Worm (Caenorhabditis elegans) whole organism, L4 larva: Measurements from ENCODE around the gene dhs-20.
A peak's percentile ranks its signal among the peaks of the same experiment; 100 is the strongest.

Source experiments
- F10B5.3 ChIP-seq: sonication (generic microtip); optimal IDR thresholded peaks from 2 replicates; lab custom pipeline; 2016; ENCODE audit warnings: mild to moderate bottlenecking, missing genetic modification characterization, missing compliant biosample characterization
- F37D6.2 ChIP-seq: sonication (generic microtip); optimal IDR thresholded peaks from 2 replicates; lab custom pipeline; 2016; ENCODE audit warnings: mild to moderate bottlenecking, missing genetic modification characterization, missing compliant biosample characterization
- T26A8.4 ChIP-seq: fragments of 200-800 bp; sonication (Bioruptor generic); IDR thresholded peaks from 2 replicates; pipeline ENCODE4 v1.3.6; 2022; ENCODE audit warnings: missing genetic modification characterization, missing compliant biosample characterization
- Y105C5A.15 ChIP-seq: fragments of 200-800 bp; sonication (Bioruptor generic); IDR thresholded peaks from 2 replicates; pipeline ENCODE4 v1.3.6; 2022; ENCODE audit warnings: missing genetic modification characterization, missing compliant biosample characterization
- Y48G9A.11 ChIP-seq: fragments of 200-800 bp; sonication (Bioruptor generic); IDR thresholded peaks from 2 replicates; pipeline ENCODE4 v1.3.6; 2022; ENCODE audit warnings: missing genetic modification reagents, missing genetic modification characterization, missing compliant biosample characterization
- Y5F2A.4 ChIP-seq: fragments of 200-800 bp; sonication (Bioruptor generic); optimal IDR thresholded peaks from 2 replicates; lab custom pipeline; 2018; ENCODE audit warnings: mild to moderate bottlenecking, missing genetic modification characterization, missing compliant biosample characterization
- Y75B8A.6 ChIP-seq: fragments of 200-800 bp; sonication (Bioruptor generic); IDR thresholded peaks from 2 replicates; pipeline ENCODE4 v1.3.6; 2022; ENCODE audit warnings: missing genetic modification reagents, missing genetic modification characterization, missing compliant biosample characterization
- aly-2 ChIP-seq: sonication (generic microtip); optimal IDR thresholded peaks from 2 replicates; lab custom pipeline; 2018; ENCODE audit warnings: missing biosample characterization, missing genetic modification characterization
- ama-1 ChIP-seq: fragments of 150-350 bp; optimal IDR thresholded peaks from 2 replicates; lab custom pipeline; 2014; ENCODE audit warnings: inconsistent platforms, mixed read lengths
- ceh-20 ChIP-seq: fragments of 200-800 bp; sonication (Bioruptor generic); IDR thresholded peaks from 2 replicates; pipeline ENCODE4 v1.3.6; 2022; ENCODE audit warnings: missing genetic modification reagents, missing genetic modification characterization, missing compliant biosample characterization
- ceh-62 ChIP-seq: sonication (generic microtip); optimal IDR thresholded peaks from 2 replicates; lab custom pipeline; 2017; ENCODE audit warnings: missing biosample characterization, missing genetic modification characterization
- ces-1 ChIP-seq: fragments of 150-350 bp; sonication (generic microtip); optimal IDR thresholded peaks from 4 replicates; lab custom pipeline; 2014; ENCODE audit warnings: missing biosample characterization, missing genetic modification reagents, missing genetic modification characterization
- daf-19 ChIP-seq: fragments of 200-800 bp; sonication (Bioruptor generic); conservative IDR thresholded peaks from 2 replicates; pipeline ENCODE4 v1.3.6; 2022; ENCODE audit warnings: missing genetic modification characterization, missing compliant biosample characterization
- dmd-6 ChIP-seq: fragments of 200-800 bp; sonication (Bioruptor generic); IDR thresholded peaks from 2 replicates; pipeline ENCODE4 v1.3.6; 2022; ENCODE audit warnings: missing genetic modification reagents, missing genetic modification characterization, missing compliant biosample characterization
- dmd-9 ChIP-seq: fragments of 200-800 bp; sonication (Bioruptor generic); IDR thresholded peaks from 2 replicates; pipeline ENCODE4 v1.3.6; 2022; ENCODE audit warnings: missing genetic modification reagents, missing genetic modification characterization, missing compliant biosample characterization
- dpl-1 ChIP-seq: fragments of 150-350 bp; optimal IDR thresholded peaks from 2 replicates; lab custom pipeline; 2014; ENCODE audit warnings: missing biosample characterization, missing genetic modification reagents, missing genetic modification characterization
- duxl-1 ChIP-seq: sonication (generic microtip); optimal IDR thresholded peaks from 2 replicates; lab custom pipeline; 2016; ENCODE audit warnings: mild to moderate bottlenecking, missing genetic modification characterization, moderate library complexity, missing compliant biosample characterization; ENCODE audit not compliant: poor library complexity
- egl-43 ChIP-seq: fragments of 200-800 bp; sonication (Bioruptor generic); IDR thresholded peaks from 2 replicates; pipeline ENCODE4 v1.3.6; 2022; ENCODE audit warnings: missing genetic modification reagents, missing genetic modification characterization, missing compliant biosample characterization
- fos-1 ChIP-seq: fragments of 150-350 bp; optimal IDR thresholded peaks from 2 replicates; lab custom pipeline; 2014; ENCODE audit warnings: missing biosample characterization, missing genetic modification characterization
- hif-1 ChIP-seq, 2 experiments: sonication (generic microtip); optimal IDR thresholded peaks; 2 replicates each; lab custom pipeline; 2016 to 2017; ENCODE audit warnings: missing compliant biosample characterization in 2 of 2, missing genetic modification characterization in 2 of 2, missing genetic modification reagents in 2 of 2, missing genotype in 2 of 2, mild to moderate bottlenecking in 1 of 2
- hlh-11 ChIP-seq: fragments of 200-800 bp; sonication (Bioruptor generic); optimal IDR thresholded peaks from 2 replicates; lab custom pipeline; 2018; ENCODE audit warnings: mild to moderate bottlenecking, missing genetic modification characterization, missing compliant biosample characterization
- hmg-1.1 ChIP-seq: fragments of 200-800 bp; sonication (Bioruptor generic); IDR thresholded peaks from 2 replicates; pipeline ENCODE4 v1.3.6; 2022; ENCODE audit warnings: missing genetic modification reagents, missing genetic modification characterization, missing compliant biosample characterization
- lim-7 ChIP-seq: fragments of 200-800 bp; sonication (Bioruptor generic); IDR thresholded peaks from 2 replicates; pipeline ENCODE4 v1.3.6; 2022; ENCODE audit warnings: missing genetic modification characterization, missing compliant biosample characterization
- lin-1 ChIP-seq: fragments of 200-800 bp; sonication (Bioruptor generic); IDR thresholded peaks from 2 replicates; pipeline ENCODE4 v1.3.6; 2022; ENCODE audit warnings: missing genetic modification reagents, missing genetic modification characterization, missing compliant biosample characterization
- lin-15B ChIP-seq: fragments of 150-350 bp; sonication (generic microtip); optimal IDR thresholded peaks from 3 replicates; lab custom pipeline; 2014; ENCODE audit warnings: missing biosample characterization, missing genetic modification characterization
- lin-38 ChIP-seq: fragments of 200-800 bp; sonication (Bioruptor generic); IDR thresholded peaks from 2 replicates; pipeline ENCODE4 v1.3.6; 2022; ENCODE audit warnings: missing genetic modification reagents, missing genetic modification characterization, missing compliant biosample characterization
- lin-39 ChIP-seq: fragments of 150-350 bp; optimal IDR thresholded peaks from 2 replicates; lab custom pipeline; 2014; ENCODE audit warnings: missing biosample characterization, missing genetic modification reagents, missing genetic modification characterization
- lsy-2 ChIP-seq, 2 experiments: fragments of 150-350 bp in 1 of 2; sonication (generic microtip) in 1 of 2; optimal IDR thresholded peaks; 2 replicates each; lab custom pipeline; 2014 to 2017; ENCODE audit warnings: missing biosample characterization in 2 of 2, missing genetic modification characterization in 2 of 2
- madf-9 ChIP-seq: fragments of 200-800 bp; sonication (Bioruptor generic); conservative IDR thresholded peaks from 2 replicates; pipeline ENCODE4 v1.3.6; 2022; ENCODE audit warnings: missing genetic modification reagents, missing genetic modification characterization, missing compliant biosample characterization
- mes-2 ChIP-seq: sonication (generic microtip); optimal IDR thresholded peaks from 2 replicates; lab custom pipeline; 2016; ENCODE audit warnings: missing genotype, mild to moderate bottlenecking, missing genetic modification characterization, missing compliant biosample characterization; ENCODE audit not compliant: poor library complexity, severe bottlenecking
- nhr-10 ChIP-seq: fragments of 150-350 bp; optimal IDR thresholded peaks from 2 replicates; lab custom pipeline; 2014; ENCODE audit warnings: missing biosample characterization, missing genetic modification characterization
- nhr-11 ChIP-seq: fragments of 150-350 bp; optimal IDR thresholded peaks from 2 replicates; lab custom pipeline; 2014; ENCODE audit warnings: missing biosample characterization, missing genetic modification characterization
- nhr-237 ChIP-seq: sonication (generic microtip); optimal IDR thresholded peaks from 2 replicates; lab custom pipeline; 2017; ENCODE audit warnings: missing biosample characterization, missing genetic modification characterization
- nhr-28 ChIP-seq: fragments of 150-350 bp; optimal IDR thresholded peaks from 2 replicates; lab custom pipeline; 2014; ENCODE audit warnings: missing biosample characterization, missing genetic modification characterization
- nhr-41 ChIP-seq: fragments of 200-800 bp; sonication (Bioruptor generic); IDR thresholded peaks from 2 replicates; pipeline ENCODE4 v1.3.6; 2022; ENCODE audit warnings: missing genetic modification reagents, missing genetic modification characterization, missing compliant biosample characterization
- pha-4 ChIP-seq, 2 experiments: fragments of 150-350 bp in 1 of 2; fragments of 200-800 bp in 1 of 2; sonication (Bioruptor generic) in 1 of 2; IDR thresholded peaks in 1 of 2; optimal IDR thresholded peaks in 1 of 2; 2 replicates each; pipeline versions ENCODE4 v1.3.6 to Lab custom; 2014 to 2022; ENCODE audit warnings: missing genetic modification characterization in 2 of 2, missing genetic modification reagents in 2 of 2, missing biosample characterization in 1 of 2, missing compliant biosample characterization in 1 of 2
- php-3 ChIP-seq: fragments of 200-800 bp; sonication (Bioruptor generic); IDR thresholded peaks from 2 replicates; pipeline ENCODE4 v1.3.6; 2022; ENCODE audit warnings: missing genetic modification reagents, missing genetic modification characterization, missing compliant biosample characterization
- rbr-2 ChIP-seq: sonication (generic microtip); optimal IDR thresholded peaks from 2 replicates; lab custom pipeline; 2016; ENCODE audit warnings: missing genotype, missing genetic modification characterization, missing compliant biosample characterization
- saeg-2 ChIP-seq: fragments of 200-800 bp; sonication (Bioruptor generic); IDR thresholded peaks from 2 replicates; pipeline ENCODE4 v1.3.6; 2022; ENCODE audit warnings: missing genetic modification reagents, missing genetic modification characterization, missing compliant biosample characterization
- set-16 ChIP-seq: fragments of 200-800 bp; sonication (Bioruptor generic); IDR thresholded peaks from 2 replicates; pipeline ENCODE4 v1.3.6; 2022; ENCODE audit warnings: missing genetic modification reagents, missing genetic modification characterization, missing compliant biosample characterization
- skn-1 ChIP-seq: fragments of 150-350 bp; optimal IDR thresholded peaks from 2 replicates; lab custom pipeline; 2014; ENCODE audit warnings: missing biosample characterization, missing genetic modification characterization
- snpc-1.2 ChIP-seq: fragments of 200-800 bp; sonication (Bioruptor generic); IDR thresholded peaks from 2 replicates; pipeline ENCODE4 v1.3.6; 2022; ENCODE audit warnings: missing genetic modification reagents, missing genetic modification characterization, missing compliant biosample characterization
- snpc-4 ChIP-seq: fragments of 150-350 bp; optimal IDR thresholded peaks from 2 replicates; lab custom pipeline; 2014; ENCODE audit warnings: missing biosample characterization, missing genetic modification characterization
- spr-1 ChIP-seq: sonication (generic microtip); optimal IDR thresholded peaks from 2 replicates; lab custom pipeline; 2016; ENCODE audit warnings: mild to moderate bottlenecking, missing genetic modification characterization, missing compliant biosample characterization
- tag-97 ChIP-seq: fragments of 200-800 bp; sonication (Bioruptor generic); IDR thresholded peaks from 2 replicates; pipeline ENCODE4 v1.3.6; 2022; ENCODE audit warnings: missing genetic modification characterization, missing compliant biosample characterization
- tra-1 ChIP-seq: fragments of 200-800 bp; sonication (Bioruptor generic); IDR thresholded peaks from 2 replicates; pipeline ENCODE4 v1.3.6; 2022; ENCODE audit warnings: missing genetic modification reagents, missing genetic modification characterization, missing compliant biosample characterization
- unc-130 ChIP-seq: sonication (generic microtip); optimal IDR thresholded peaks from 2 replicates; lab custom pipeline; 2016; ENCODE audit warnings: missing genetic modification reagents, missing genetic modification characterization, missing compliant biosample characterization
- vab-7 ChIP-seq: fragments of 200-800 bp; sonication (Bioruptor generic); IDR thresholded peaks from 2 replicates; pipeline ENCODE4 v1.3.6; 2022; ENCODE audit warnings: missing genetic modification reagents, missing genetic modification characterization, missing compliant biosample characterization
- zag-1 ChIP-seq: fragments of 150-350 bp; optimal IDR thresholded peaks from 2 replicates; lab custom pipeline; 2014; ENCODE audit warnings: missing biosample characterization, missing genetic modification characterization
- zip-11 ChIP-seq: fragments of 200-800 bp; sonication (Bioruptor generic); IDR thresholded peaks from 2 replicates; pipeline ENCODE4 v1.3.6; 2022; ENCODE audit warnings: missing genetic modification characterization, missing compliant biosample characterization
- ztf-7 ChIP-seq: fragments of 150-350 bp; optimal IDR thresholded peaks from 2 replicates; lab custom pipeline; 2014; ENCODE audit warnings: missing biosample characterization, missing genetic modification characterization

The dhs-20 gene

DNA sequence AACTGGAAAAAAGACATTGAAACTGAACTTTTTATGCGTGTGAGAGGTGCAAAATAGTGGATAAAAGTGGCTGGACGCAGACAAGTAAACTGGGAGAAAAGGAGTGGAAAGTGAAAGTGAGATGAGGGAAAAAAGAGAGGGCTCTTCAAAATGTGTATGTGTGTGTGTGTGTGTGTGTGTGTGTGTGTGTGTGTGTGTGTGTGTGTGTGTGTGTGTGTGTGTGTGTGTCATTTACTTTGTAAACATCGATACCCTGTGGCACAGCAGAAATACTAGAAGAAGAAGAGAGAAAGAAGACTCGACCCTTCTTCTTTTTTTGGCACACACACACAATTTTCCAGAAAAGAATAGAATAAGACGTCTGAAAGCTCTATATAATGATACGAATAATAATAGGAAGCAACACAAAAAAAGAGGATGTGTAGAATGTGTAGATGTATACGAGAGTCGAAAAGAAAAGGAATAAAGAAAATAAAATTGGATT lies 34.3 kb upstream of the dhs-20 start:
- TF ChIP-seq hmg-1.1 (GFP tag; lab: Robert Waterston, UW) = peak; percentile 63
- TF ChIP-seq F10B5.3 (tag; lab: Kevin White, UChicago) = no peak
- no peak for TF ChIP-seq skn-1 (tag; lab: Kevin White, UChicago)
- no peak for TF ChIP-seq Y75B8A.6
- no peak for TF ChIP-seq dpl-1 (GFP tag; lab: Kevin White, UChicago)
- peak; percentile 39 to 58 for TF ChIP-seq lsy-2 (tag; optimal IDR thresholded peaks at IDR 0.05; lab: Kevin White, UChicago)
- TF ChIP-seq ztf-7 (tag; lab: Kevin White, UChicago) = no peak
- TF ChIP-seq T26A8.4 (GFP tag; lab: Robert Waterston, UW) = no peak
- no peak for TF ChIP-seq madf-9
- TF ChIP-seq dmd-9 (GFP tag; lab: Robert Waterston, UW) = no peak
- no peak for TF ChIP-seq nhr-237 (tag; lab: Kevin White, UChicago)
- no peak for TF ChIP-seq pha-4 (GFP tag; IDR thresholded peaks at IDR 0.05; lab: Robert Waterston, UW)
- peak; percentile 73 for TF ChIP-seq pha-4 (tag; optimal IDR thresholded peaks at IDR 0.05; lab: Kevin White, UChicago)
- no peak for TF ChIP-seq duxl-1 (tag; lab: Kevin White, UChicago)
- peak; percentile 50 for TF ChIP-seq rbr-2 (tag; lab: Kevin White, UChicago)
- TF ChIP-seq dmd-6 = peak; percentile 33; the same call in 1 of the 2 replicates
- peak; percentile 76 for TF ChIP-seq ceh-20 (GFP tag; lab: Robert Waterston, UW)
- no peak for TF ChIP-seq snpc-1.2 (GFP tag; lab: Robert Waterston, UW)
- TF ChIP-seq nhr-11 = peak; percentile 65
- no peak for TF ChIP-seq lin-15B (tag; lab: Kevin White, UChicago)
- peak; percentile 69; the same call in 1 of the 2 replicates for TF ChIP-seq egl-43 (GFP tag; lab: Robert Waterston, UW)
- TF ChIP-seq fos-1 (tag; lab: Kevin White, UChicago) = no peak
- no peak for TF ChIP-seq snpc-4 (tag; lab: Kevin White, UChicago)
- TF ChIP-seq Y5F2A.4 (GFP tag; lab: Kevin White, UChicago) = no peak
- no peak for TF ChIP-seq ces-1 (GFP tag; lab: Kevin White, UChicago)
- TF ChIP-seq lin-39 (tag; lab: Kevin White, UChicago) = no peak
- TF ChIP-seq hlh-11 (tag; lab: Kevin White, UChicago) = peak; percentile 55
- TF ChIP-seq hif-1 (tag; optimal IDR thresholded peaks at IDR 0.05; lab: Kevin White, UChicago) = peak in 1 of 2 experiments; percentile 60
- no peak for TF ChIP-seq zag-1 (tag; lab: Kevin White, UChicago)
- no peak for TF ChIP-seq spr-1 (tag; lab: Kevin White, UChicago)
- TF ChIP-seq zip-11 (GFP tag; lab: Robert Waterston, UW) = no peak
- no peak for TF ChIP-seq Y105C5A.15
- TF ChIP-seq tra-1 (GFP tag; lab: Robert Waterston, UW) = no peak
- no peak for TF ChIP-seq lim-7 (GFP tag; lab: Robert Waterston, UW)
- TF ChIP-seq mes-2 = peak; percentile 48
- peak; percentile 35 for TF ChIP-seq nhr-28 (tag; lab: Kevin White, UChicago)
- no peak for TF ChIP-seq ceh-62
- TF ChIP-seq saeg-2 (GFP tag; lab: Robert Waterston, UW) = 0 out of 2 replicates have a peak, but pooled peaks have one; percentile 17
- TF ChIP-seq Y48G9A.11 = no peak
- TF ChIP-seq set-16 (GFP tag; lab: Robert Waterston, UW) = no peak
- no peak; the same call in 1 of the 2 replicates for TF ChIP-seq lin-38 (GFP tag; lab: Robert Waterston, UW)
- TF ChIP-seq nhr-10 (tag; lab: Kevin White, UChicago) = no peak
- TF ChIP-seq php-3 (GFP tag; lab: Robert Waterston, UW) = no peak
- TF ChIP-seq ama-1 = no peak
- no peak for TF ChIP-seq lin-1 (GFP tag; lab: Robert Waterston, UW)
- no peak for TF ChIP-seq nhr-41 (GFP tag; lab: Robert Waterston, UW)
- no peak for TF ChIP-seq vab-7
- no peak for TF ChIP-seq unc-130
- no peak for TF ChIP-seq tag-97 (GFP tag; lab: Robert Waterston, UW)
- TF ChIP-seq aly-2 (tag; lab: Kevin White, UChicago) = no peak
- no peak for TF ChIP-seq F37D6.2 (tag; lab: Kevin White, UChicago)
- TF ChIP-seq daf-19 (GFP tag; lab: Robert Waterston, UW) = no peak
